Fruit fly (Drosophila melanogaster) whole organism, embryonic: ENCODE measurements around the gene CG32036.

ENCODE experiments used
- Ada2b ChIP-seq: fragments of 200-800 bp; sonication (Bioruptor generic); IDR thresholded peaks from 2 replicates; pipeline ENCODE4 v1.3.6; 2022; ENCODE audit warnings: missing biosample characterization, missing genetic modification characterization
- Aef1 ChIP-seq: fragments of 200-800 bp; sonication (Bioruptor generic); IDR thresholded peaks from 3 replicates; pipeline ENCODE4 v1.3.6; 2022; ENCODE audit warnings: missing biosample characterization, missing genetic modification characterization
- Atf6 ChIP-seq: fragments of 200-800 bp; sonication (Bioruptor generic); IDR thresholded peaks from 2 replicates; pipeline ENCODE4 v1.3.6; 2022; ENCODE audit warnings: missing biosample characterization, missing genetic modification characterization
- Blimp-1 ChIP-seq: fragments of 200-800 bp; sonication (Bioruptor generic); optimal IDR thresholded peaks from 3 replicates; lab custom pipeline; 2018; ENCODE audit warnings: missing biosample characterization, missing genetic modification characterization, mild to moderate bottlenecking, moderate library complexity, missing genetic modification reagents
- CG10147 ChIP-seq: fragments of 200-800 bp; sonication (Bioruptor generic); optimal IDR thresholded peaks from 2 replicates; lab custom pipeline; 2019; ENCODE audit warnings: missing biosample characterization, mild to moderate bottlenecking, missing genetic modification characterization, moderate library complexity
- CG10209 ChIP-seq: fragments of 200-800 bp; sonication (Bioruptor generic); optimal IDR thresholded peaks from 3 replicates; lab custom pipeline; 2017; ENCODE audit warnings: missing biosample characterization, mild to moderate bottlenecking, missing genetic modification characterization, missing genetic modification reagents
- CG10979 ChIP-seq: fragments of 200-800 bp; sonication (Bioruptor generic); optimal IDR thresholded peaks from 2 replicates; lab custom pipeline; 2018; ENCODE audit warnings: missing biosample characterization, mild to moderate bottlenecking, missing genetic modification characterization, moderate library complexity
- CG12299 ChIP-seq: fragments of 200-800 bp; sonication (Bioruptor generic); optimal IDR thresholded peaks from 2 replicates; lab custom pipeline; 2018; ENCODE audit warnings: missing biosample characterization, mild to moderate bottlenecking, missing genetic modification characterization
- CG13296 ChIP-seq: fragments of 200-800 bp; sonication (Bioruptor generic); optimal IDR thresholded peaks from 3 replicates; lab custom pipeline; 2018; ENCODE audit warnings: missing biosample characterization, mild to moderate bottlenecking, missing genetic modification characterization
- CG13775 ChIP-seq: fragments of 200-800 bp; sonication (Bioruptor generic); optimal IDR thresholded peaks from 3 replicates; lab custom pipeline; 2017; ENCODE audit warnings: missing biosample characterization, mild to moderate bottlenecking, missing genetic modification characterization
- CG15269 ChIP-seq: fragments of 200-800 bp; sonication (Bioruptor generic); optimal IDR thresholded peaks from 2 replicates; lab custom pipeline; 2018; ENCODE audit warnings: missing biosample characterization, mild to moderate bottlenecking, missing genetic modification characterization, moderate library complexity
- CG18262 ChIP-seq: fragments of 200-800 bp; optimal IDR thresholded peaks from 3 replicates; lab custom pipeline; 2019; ENCODE audit warnings: missing biosample characterization, mild to moderate bottlenecking, missing genetic modification characterization, moderate library complexity
- CG18619 ChIP-seq: fragments of 200-800 bp; sonication (Bioruptor generic); optimal IDR thresholded peaks from 3 replicates; lab custom pipeline; 2017; ENCODE audit warnings: missing biosample characterization, mild to moderate bottlenecking, missing genetic modification characterization
- CG2712 ChIP-seq: fragments of 200-800 bp; optimal IDR thresholded peaks from 3 replicates; lab custom pipeline; 2019; ENCODE audit warnings: missing biosample characterization, mild to moderate bottlenecking, missing genetic modification characterization, moderate library complexity
- CG2875 ChIP-seq: fragments of 200-800 bp; sonication (Bioruptor generic); optimal IDR thresholded peaks from 2 replicates; lab custom pipeline; 2017; ENCODE audit warnings: missing biosample characterization, mild to moderate bottlenecking, missing genetic modification characterization, missing genetic modification reagents
- CG30403 ChIP-seq: fragments of 200-800 bp; sonication (Bioruptor generic); optimal IDR thresholded peaks from 3 replicates; lab custom pipeline; 2016; ENCODE audit warnings: missing biosample characterization, missing genetic modification characterization
- CG3407 ChIP-seq: fragments of 200-800 bp; sonication (Bioruptor generic); optimal IDR thresholded peaks from 2 replicates; lab custom pipeline; 2018; ENCODE audit warnings: missing biosample characterization, mild to moderate bottlenecking, missing genetic modification characterization
- CG4424 ChIP-seq: fragments of 200-800 bp; sonication (Bioruptor generic); optimal IDR thresholded peaks from 3 replicates; lab custom pipeline; 2016; ENCODE audit warnings: missing biosample characterization, missing genetic modification characterization
- CG4617 ChIP-seq: fragments of 200-800 bp; sonication (Bioruptor generic); optimal IDR thresholded peaks from 3 replicates; lab custom pipeline; 2016; ENCODE audit warnings: missing biosample characterization, missing genetic modification characterization, borderline replicate concordance
- CG7372 ChIP-seq: fragments of 200-800 bp; sonication (Bioruptor generic); IDR thresholded peaks from 2 replicates; pipeline ENCODE4 v1.3.6; 2022; ENCODE audit warnings: missing biosample characterization, missing genetic modification characterization
- CG8359 ChIP-seq: fragments of 200-800 bp; sonication (Bioruptor generic); optimal IDR thresholded peaks from 2 replicates; lab custom pipeline; 2017; ENCODE audit warnings: missing biosample characterization, mild to moderate bottlenecking, missing genetic modification characterization, borderline replicate concordance
- CG8388 ChIP-seq: fragments of 200-800 bp; sonication (Bioruptor generic); optimal IDR thresholded peaks from 2 replicates; lab custom pipeline; 2019; ENCODE audit warnings: missing biosample characterization, mild to moderate bottlenecking, missing genetic modification characterization, moderate library complexity
- Deaf1 ChIP-seq: fragments of 200-800 bp; optimal IDR thresholded peaks from 3 replicates; lab custom pipeline; 2019; ENCODE audit warnings: missing biosample characterization, mild to moderate bottlenecking, missing genetic modification characterization, moderate library complexity
- ERR ChIP-seq: fragments of 200-800 bp; sonication (Bioruptor generic); optimal IDR thresholded peaks from 2 replicates; lab custom pipeline; 2016; ENCODE audit warnings: missing biosample characterization, missing genetic modification characterization
- Fer3 ChIP-seq: fragments of 200-800 bp; sonication (Bioruptor generic); optimal IDR thresholded peaks from 2 replicates; lab custom pipeline; 2018; ENCODE audit warnings: missing biosample characterization, mild to moderate bottlenecking, missing genetic modification characterization, moderate library complexity
- H15 ChIP-seq: fragments of 200-800 bp; sonication (Bioruptor generic); IDR thresholded peaks from 3 replicates; pipeline ENCODE4 v1.3.6; 2022; ENCODE audit warnings: missing biosample characterization, missing genetic modification characterization
- H2.0 ChIP-seq: fragments of 200-800 bp; sonication (Bioruptor generic); IDR thresholded peaks from 2 replicates; pipeline ENCODE4 v1.3.6; 2022; ENCODE audit warnings: missing biosample characterization, missing genetic modification characterization
- HLH3B ChIP-seq: fragments of 200-800 bp; sonication (Bioruptor generic); IDR thresholded peaks from 2 replicates; pipeline ENCODE4 v1.3.6; 2022; ENCODE audit warnings: missing biosample characterization, missing genetic modification characterization
- Max ChIP-seq: fragments of 200-800 bp; sonication (Bioruptor generic); optimal IDR thresholded peaks from 2 replicates; lab custom pipeline; 2016; ENCODE audit warnings: missing biosample characterization, mild to moderate bottlenecking, missing genetic modification characterization
- NfI ChIP-seq: fragments of 200-800 bp; sonication (Bioruptor generic); optimal IDR thresholded peaks from 3 replicates; lab custom pipeline; 2018; ENCODE audit warnings: missing biosample characterization, mild to moderate bottlenecking, missing genetic modification characterization, moderate library complexity
- Side ChIP-seq: fragments of 200-800 bp; sonication (Bioruptor generic); optimal IDR thresholded peaks from 2 replicates; lab custom pipeline; 2016; ENCODE audit warnings: missing biosample characterization, missing genetic modification characterization
- az2 ChIP-seq: fragments of 200-800 bp; sonication (Bioruptor generic); optimal IDR thresholded peaks from 3 replicates; lab custom pipeline; 2016; ENCODE audit warnings: missing biosample characterization, missing genetic modification characterization
- caup ChIP-seq: fragments of 200-800 bp; sonication (Bioruptor generic); optimal IDR thresholded peaks from 3 replicates; lab custom pipeline; 2017; ENCODE audit warnings: missing biosample characterization, mild to moderate bottlenecking, missing genetic modification characterization, moderate library complexity; ENCODE audit not compliant: severe bottlenecking
- crc ChIP-seq: fragments of 200-800 bp; sonication (Bioruptor generic); optimal IDR thresholded peaks from 2 replicates; lab custom pipeline; 2016; ENCODE audit warnings: missing biosample characterization, missing genetic modification characterization
- dmrt11E ChIP-seq: fragments of 200-800 bp; sonication (Bioruptor generic); optimal IDR thresholded peaks from 3 replicates; lab custom pipeline; 2018; ENCODE audit warnings: missing biosample characterization, mild to moderate bottlenecking, missing genetic modification characterization, moderate library complexity
- gem ChIP-seq: fragments of 200-800 bp; sonication (Bioruptor generic); optimal IDR thresholded peaks from 2 replicates; lab custom pipeline; 2019; ENCODE audit warnings: missing biosample characterization, mild to moderate bottlenecking, missing genetic modification characterization, moderate library complexity
- hbn ChIP-seq: fragments of 200-800 bp; sonication (Bioruptor generic); IDR thresholded peaks from 2 replicates; pipeline ENCODE4 v1.3.6; 2022; ENCODE audit warnings: missing biosample characterization, missing genetic modification characterization; ENCODE audit not compliant: partially characterized antibody
- hkb ChIP-seq, 2 experiments: fragments of 200-800 bp in 1 of 2; fragments of >200 bp in 1 of 2; sonication (Bioruptor generic) in 1 of 2; IDR thresholded peaks in 1 of 2; optimal IDR thresholded peaks in 1 of 2; 2 replicates each; pipeline versions ENCODE4 v1.3.6 to Lab custom; 2017 to 2022; ENCODE audit warnings: missing biosample characterization in 1 of 2, missing genetic modification characterization in 1 of 2
- lab ChIP-seq: fragments of 200-800 bp; sonication (Bioruptor generic); optimal IDR thresholded peaks from 3 replicates; lab custom pipeline; 2017; ENCODE audit warnings: missing biosample characterization, missing genetic modification characterization, mild to moderate bottlenecking, moderate library complexity, missing genetic modification reagents
- pan ChIP-seq, 4 experiments: fragments of >200 bp in 3 of 4; fragments of 200-800 bp in 1 of 4; sonication (Bioruptor generic) in 1 of 4; optimal IDR thresholded peaks in 3 of 4; IDR thresholded peaks in 1 of 4; 2 replicates each; pipeline versions ENCODE4 v1.3.6 to Lab custom; 2017 to 2022; ENCODE audit warnings: missing biosample characterization in 2 of 4, missing genetic modification characterization in 2 of 4, mixed read lengths in 1 of 4
- prd ChIP-seq, 3 experiments: fragments of >200 bp in 2 of 3; fragments of 200-800 bp in 1 of 3; sonication (Bioruptor generic) in 1 of 3; optimal IDR thresholded peaks in 2 of 3; IDR thresholded peaks in 1 of 3; 2 replicates in 2 of 3; 3 replicates in 1 of 3; pipeline versions ENCODE4 v1.3.6 to Lab custom; 2017 to 2022; ENCODE audit warnings: missing biosample characterization in 1 of 3, missing genetic modification characterization in 1 of 3
- row ChIP-seq: fragments of 200-800 bp; sonication (Bioruptor generic); IDR thresholded peaks from 3 replicates; pipeline ENCODE4 v1.3.6; 2022; ENCODE audit warnings: missing biosample characterization, missing genetic modification characterization
- sima ChIP-seq: fragments of 200-800 bp; sonication (Bioruptor generic); optimal IDR thresholded peaks from 2 replicates; lab custom pipeline; 2016; ENCODE audit warnings: missing biosample characterization, missing genetic modification characterization
- tap ChIP-seq: fragments of 200-800 bp; optimal IDR thresholded peaks from 3 replicates; lab custom pipeline; 2019; ENCODE audit warnings: missing biosample characterization, mild to moderate bottlenecking, missing genetic modification characterization, moderate library complexity
- wdn ChIP-seq: fragments of 200-800 bp; sonication (Bioruptor generic); IDR thresholded peaks from 2 replicates; pipeline ENCODE4 v1.3.6; 2022; ENCODE audit warnings: missing biosample characterization, missing genetic modification characterization
- wor ChIP-seq: fragments of 200-800 bp; sonication (Bioruptor generic); IDR thresholded peaks from 2 replicates; pipeline ENCODE4 v1.3.6; 2022; ENCODE audit warnings: missing biosample characterization, missing genetic modification characterization
- zf30C ChIP-seq: fragments of 200-800 bp; sonication (Bioruptor generic); optimal IDR thresholded peaks from 3 replicates; lab custom pipeline; 2018; ENCODE audit warnings: missing biosample characterization, mild to moderate bottlenecking, missing genetic modification characterization
- zfh1 ChIP-seq: fragments of 200-800 bp; sonication (Bioruptor generic); IDR thresholded peaks from 3 replicates; pipeline ENCODE4 v1.3.6; 2022; ENCODE audit warnings: missing biosample characterization, missing genetic modification characterization

Gene CG32036

DNA sequence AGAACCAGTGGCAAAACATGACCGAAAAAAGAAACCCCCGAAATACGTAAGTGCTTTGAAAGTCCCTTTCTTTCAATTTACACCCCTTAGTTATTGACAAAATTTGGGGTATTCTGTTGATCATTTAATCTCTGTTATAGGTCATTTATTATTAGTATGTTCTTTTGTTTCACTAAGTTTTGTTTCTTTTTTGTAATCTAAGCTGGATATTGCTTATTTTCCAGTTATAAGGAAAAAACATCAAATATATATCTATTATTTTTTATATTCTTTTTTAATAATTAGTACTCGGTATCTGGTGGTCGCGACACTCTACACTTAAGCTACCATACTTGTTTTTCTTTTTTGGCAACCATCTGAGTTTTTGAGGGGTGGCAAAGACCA lies 19.6 kb upstream of the CG32036 start (continued):
- no peak; the same call in 1 of the 2 replicates for TF ChIP-seq Ada2b (GFP tag; lab: Robert Waterston, UW)
- TF ChIP-seq gem (tag; lab: Kevin White, UChicago), result peak; percentile 89
- TF ChIP-seq H15 (GFP tag; lab: Robert Waterston, UW), result no peak
- no peak for TF ChIP-seq ERR (GFP tag; lab: Kevin White, UChicago)
- TF ChIP-seq Side (GFP tag; lab: Kevin White, UChicago), result no peak
- peak; percentile 62 for TF ChIP-seq dmrt11E (tag; lab: Kevin White, UChicago)
- peak; percentile 40; the same call in 1 of the 2 replicates for TF ChIP-seq wdn
- TF ChIP-seq CG10209 (GFP tag; lab: Kevin White, UChicago), result peak; percentile 49
- peak; percentile 30 for TF ChIP-seq CG18619 (GFP tag; lab: Kevin White, UChicago)
- no peak for TF ChIP-seq H2.0 (GFP tag; lab: Robert Waterston, UW)
- peak; percentile 37 for TF ChIP-seq NfI (GFP tag; lab: Kevin White, UChicago)
- TF ChIP-seq CG12299, result peak; percentile 14
- peak; percentile 28; the same call in 1 of the 3 replicates for TF ChIP-seq zfh1 (GFP tag; lab: Robert Waterston, UW)
- TF ChIP-seq CG8359 (GFP tag; lab: Kevin White, UChicago), result no peak
- TF ChIP-seq az2 (GFP tag; lab: Kevin White, UChicago), result peak; percentile 12
- TF ChIP-seq caup (GFP tag; lab: Kevin White, UChicago), result peak; percentile 43
- peak; percentile 51 for TF ChIP-seq CG13296 (GFP tag; lab: Kevin White, UChicago)
- TF ChIP-seq sima (GFP tag; lab: Kevin White, UChicago), result no peak
- TF ChIP-seq CG2712 (tag; lab: Kevin White, UChicago), result peak; percentile 84
- TF ChIP-seq CG4617 (GFP tag; lab: Kevin White, UChicago), result no peak
- no peak for TF ChIP-seq hbn (GFP tag; lab: Robert Waterston, UW)
- TF ChIP-seq Max (GFP tag; lab: Kevin White, UChicago), result no peak
- TF ChIP-seq CG10979, result peak; percentile 79
- no peak for TF ChIP-seq prd (optimal IDR thresholded peaks at IDR 0.05; lab: Kevin White, UChicago)
- TF ChIP-seq prd (GFP tag; IDR thresholded peaks at IDR 0.05; lab: Robert Waterston, UW), result peak; percentile 53; the same call in 1 of the 3 replicates
- peak; percentile 65 for TF ChIP-seq tap (tag; lab: Kevin White, UChicago)
- no peak for TF ChIP-seq CG13775 (GFP tag; lab: Kevin White, UChicago)
- peak; percentile 70 for TF ChIP-seq CG15269
- TF ChIP-seq CG8388, result peak; percentile 72
- peak; percentile 14 for TF ChIP-seq Deaf1 (tag; lab: Kevin White, UChicago)
- TF ChIP-seq CG4424 (GFP tag; lab: Kevin White, UChicago), result peak; percentile 29
- TF ChIP-seq lab, result peak; percentile 65
- peak; percentile 61 for TF ChIP-seq CG3407 (GFP tag; lab: Kevin White, UChicago)
- TF ChIP-seq zf30C, result no peak
- TF ChIP-seq Atf6 (GFP tag; lab: Robert Waterston, UW), result peak; percentile 51; the same call in 1 of the 2 replicates
- peak; percentile 72 for TF ChIP-seq Blimp-1 (GFP tag; lab: Kevin White, UChicago)
- TF ChIP-seq CG30403 (GFP tag; lab: Kevin White, UChicago), result peak; percentile 22
- peak; percentile 50 for TF ChIP-seq Fer3 (tag; lab: Kevin White, UChicago)
- peak; percentile 19 for TF ChIP-seq CG10147
- peak; percentile 68 for TF ChIP-seq CG2875 (GFP tag; lab: Kevin White, UChicago)
- TF ChIP-seq hkb (optimal IDR thresholded peaks at IDR 0.05; lab: Kevin White, UChicago), result no peak
- TF ChIP-seq hkb (GFP tag; IDR thresholded peaks at IDR 0.05; lab: Robert Waterston, UW), result peak; percentile 54
- peak; percentile 65 for TF ChIP-seq HLH3B
- TF ChIP-seq Aef1 (GFP tag; lab: Robert Waterston, UW), result peak; percentile 17; the same call in 1 of the 3 replicates
- peak; percentile 37; the same call in 1 of the 2 replicates for TF ChIP-seq CG7372 (GFP tag; lab: Robert Waterston, UW)
- peak; percentile 90 for TF ChIP-seq row (GFP tag; lab: Robert Waterston, UW)
- TF ChIP-seq pan (optimal IDR thresholded peaks at IDR 0.05; lab: Kevin White, UChicago), result peak in 1 of 2 experiments; percentile 29
- peak in 1 of 2 experiments; percentile 28 for TF ChIP-seq pan (GFP tag; optimal IDR thresholded peaks at IDR 0.05 in 1 of 2, IDR thresholded peaks at IDR 0.05 in 1 of 2)
- no peak for TF ChIP-seq crc
- TF ChIP-seq wor, result no peak
- peak; percentile 83 for TF ChIP-seq CG18262 (tag; lab: Kevin White, UChicago)
